Worm (Caenorhabditis elegans): ENCODE results near the gene rcs-1.

DNA sequence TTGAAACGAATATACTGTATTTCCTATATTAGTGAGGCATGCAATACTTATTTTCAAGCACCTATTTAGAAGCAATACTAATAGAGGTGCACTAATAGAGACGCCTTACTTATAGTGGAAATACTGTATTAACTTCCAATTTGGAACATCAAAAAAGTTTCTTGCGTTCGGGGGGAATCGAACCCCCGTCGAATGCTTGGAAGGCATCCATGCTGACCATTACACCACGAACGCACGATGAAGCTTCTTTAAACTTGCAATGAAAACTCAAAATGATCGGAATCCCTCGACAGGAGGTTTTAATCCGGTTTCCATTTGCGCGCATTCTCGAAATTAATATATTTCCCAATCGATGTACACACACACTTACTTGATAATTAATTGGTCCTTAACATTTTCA is 9.8 kb upstream of the rcs-1 start:
- TF ChIP-seq nhr-11 (tag; optimal IDR thresholded peaks at IDR 0.05): no peak
- no peak for TF ChIP-seq nhr-76 (tag; optimal IDR thresholded peaks at IDR 0.05)
- no peak for TF ChIP-seq mxl-2 (GFP tag; conservative IDR thresholded peaks at IDR 0.05)
- TF ChIP-seq nhr-28 (tag; optimal IDR thresholded peaks at IDR 0.05): no peak
- TF ChIP-seq ZK546.5 (tag; optimal IDR thresholded peaks at IDR 0.05): no peak
- 0 out of 2 replicates have a peak, but pooled peaks have one; percentile 52 for TF ChIP-seq mdt-29 (GFP tag; IDR thresholded peaks at IDR 0.05)
- TF ChIP-seq jun-1 (tag; optimal IDR thresholded peaks at IDR 0.05): no peak
